Worm (Caenorhabditis elegans) whole organism, L4 larva: Measurements from ENCODE around the gene fbxa-155.
A peak's percentile ranks its signal among the peaks of the same experiment; 100 is the strongest.

Experiments used
- F10B5.3 ChIP-seq: sonication (generic microtip); optimal IDR thresholded peaks from 2 replicates; lab custom pipeline; 2016; ENCODE audit warnings: mild to moderate bottlenecking, missing genetic modification characterization, missing compliant biosample characterization
- T20F7.1 ChIP-seq: fragments of 200-800 bp; sonication (Bioruptor generic); optimal IDR thresholded peaks from 2 replicates; lab custom pipeline; 2018; ENCODE audit warnings: mild to moderate bottlenecking, missing genetic modification characterization, missing compliant biosample characterization
- ZK337.2 ChIP-seq: fragments of 200-800 bp; sonication (Bioruptor generic); IDR thresholded peaks from 2 replicates; pipeline ENCODE4 v1.3.6; 2022; ENCODE audit warnings: missing genetic modification reagents, missing genetic modification characterization, missing compliant biosample characterization
- aha-1 ChIP-seq: fragments of 150-350 bp; peaks from one replicate; lab custom pipeline; 2014; ENCODE audit warnings: missing biosample characterization, missing genetic modification characterization
- ama-1 ChIP-seq: fragments of 150-350 bp; optimal IDR thresholded peaks from 2 replicates; lab custom pipeline; 2014; ENCODE audit warnings: inconsistent platforms, mixed read lengths
- ceh-82 ChIP-seq: sonication (generic microtip); optimal IDR thresholded peaks from 2 replicates; lab custom pipeline; 2017; ENCODE audit warnings: missing biosample characterization, missing genetic modification characterization
- cey-2 ChIP-seq: sonication (generic microtip); optimal IDR thresholded peaks from 3 replicates; lab custom pipeline; 2017; ENCODE audit warnings: missing genetic modification characterization, mild to moderate bottlenecking, missing compliant biosample characterization, antibody characterized with exemption, borderline replicate concordance; ENCODE audit not compliant: insufficient read depth
- daf-19 ChIP-seq: fragments of 200-800 bp; sonication (Bioruptor generic); conservative IDR thresholded peaks from 2 replicates; pipeline ENCODE4 v1.3.6; 2022; ENCODE audit warnings: missing genetic modification characterization, missing compliant biosample characterization
- dmd-8 ChIP-seq: fragments of 200-800 bp; sonication (Bioruptor generic); IDR thresholded peaks from 2 replicates; pipeline ENCODE4 v1.3.6; 2022; ENCODE audit warnings: missing genetic modification characterization, missing compliant biosample characterization
- dpl-1 ChIP-seq: fragments of 150-350 bp; optimal IDR thresholded peaks from 2 replicates; lab custom pipeline; 2014; ENCODE audit warnings: missing biosample characterization, missing genetic modification reagents, missing genetic modification characterization
- fkh-10 ChIP-seq: fragments of 150-350 bp; optimal IDR thresholded peaks from 2 replicates; lab custom pipeline; 2014; ENCODE audit warnings: missing biosample characterization, missing genetic modification reagents, missing genetic modification characterization
- gei-8 ChIP-seq: fragments of 200-800 bp; sonication (Bioruptor generic); optimal IDR thresholded peaks from 2 replicates; lab custom pipeline; 2018; ENCODE audit warnings: mild to moderate bottlenecking, missing genetic modification characterization, missing compliant biosample characterization
- hlh-30 ChIP-seq: sonication (generic microtip); optimal IDR thresholded peaks from 2 replicates; lab custom pipeline; 2017; ENCODE audit warnings: antibody characterized with exemption, mild to moderate bottlenecking, missing genetic modification characterization, missing compliant biosample characterization; ENCODE audit not compliant: insufficient read depth
- hmg-1.1 ChIP-seq: fragments of 200-800 bp; sonication (Bioruptor generic); IDR thresholded peaks from 2 replicates; pipeline ENCODE4 v1.3.6; 2022; ENCODE audit warnings: missing genetic modification reagents, missing genetic modification characterization, missing compliant biosample characterization
- jun-1 ChIP-seq: fragments of 150-350 bp; optimal IDR thresholded peaks from 2 replicates; lab custom pipeline; 2014; ENCODE audit warnings: missing biosample characterization, missing genetic modification reagents, missing genetic modification characterization
- lin-13 ChIP-seq: fragments of 150-350 bp; optimal IDR thresholded peaks from 2 replicates; lab custom pipeline; 2014; ENCODE audit warnings: missing biosample characterization, missing genetic modification reagents, missing genetic modification characterization
- lin-15B ChIP-seq: fragments of 150-350 bp; sonication (generic microtip); optimal IDR thresholded peaks from 3 replicates; lab custom pipeline; 2014; ENCODE audit warnings: missing biosample characterization, missing genetic modification characterization
- lin-39 ChIP-seq: fragments of 150-350 bp; optimal IDR thresholded peaks from 2 replicates; lab custom pipeline; 2014; ENCODE audit warnings: missing biosample characterization, missing genetic modification reagents, missing genetic modification characterization
- mdl-1 ChIP-seq, 2 experiments: fragments of 150-350 bp in 1 of 2; sonication (generic microtip) in 1 of 2; optimal IDR thresholded peaks; 2 replicates each; lab custom pipeline; 2014 to 2017; ENCODE audit warnings: missing biosample characterization in 2 of 2, missing genetic modification characterization in 2 of 2
- mxl-3 ChIP-seq: fragments of 200-800 bp; sonication (Bioruptor generic); optimal IDR thresholded peaks from 2 replicates; lab custom pipeline; 2018; ENCODE audit warnings: mild to moderate bottlenecking, missing genetic modification characterization, missing compliant biosample characterization
- nhr-102 ChIP-seq: sonication (generic microtip); optimal IDR thresholded peaks from 2 replicates; lab custom pipeline; 2016; ENCODE audit warnings: mild to moderate bottlenecking, missing genetic modification characterization, moderate library complexity, missing compliant biosample characterization
- nhr-237 ChIP-seq: sonication (generic microtip); optimal IDR thresholded peaks from 2 replicates; lab custom pipeline; 2017; ENCODE audit warnings: missing biosample characterization, missing genetic modification characterization
- nhr-25 ChIP-seq: sonication (generic microtip); optimal IDR thresholded peaks from 2 replicates; lab custom pipeline; 2017; ENCODE audit warnings: missing genetic modification characterization, mild to moderate bottlenecking, missing compliant biosample characterization, antibody characterized with exemption, moderate library complexity, borderline replicate concordance; ENCODE audit not compliant: insufficient read depth
- nhr-41 ChIP-seq: fragments of 200-800 bp; sonication (Bioruptor generic); IDR thresholded peaks from 2 replicates; pipeline ENCODE4 v1.3.6; 2022; ENCODE audit warnings: missing genetic modification reagents, missing genetic modification characterization, missing compliant biosample characterization
- pha-4 ChIP-seq, 2 experiments: fragments of 150-350 bp in 1 of 2; fragments of 200-800 bp in 1 of 2; sonication (Bioruptor generic) in 1 of 2; IDR thresholded peaks in 1 of 2; optimal IDR thresholded peaks in 1 of 2; 2 replicates each; pipeline versions ENCODE4 v1.3.6 to Lab custom; 2014 to 2022; ENCODE audit warnings: missing genetic modification characterization in 2 of 2, missing genetic modification reagents in 2 of 2, missing biosample characterization in 1 of 2, missing compliant biosample characterization in 1 of 2
- php-3 ChIP-seq: fragments of 200-800 bp; sonication (Bioruptor generic); IDR thresholded peaks from 2 replicates; pipeline ENCODE4 v1.3.6; 2022; ENCODE audit warnings: missing genetic modification reagents, missing genetic modification characterization, missing compliant biosample characterization
- pqm-1 ChIP-seq: sonication (generic microtip); optimal IDR thresholded peaks from 2 replicates; lab custom pipeline; 2017; ENCODE audit warnings: missing biosample characterization, missing genetic modification characterization
- rbr-2 ChIP-seq: sonication (generic microtip); optimal IDR thresholded peaks from 2 replicates; lab custom pipeline; 2016; ENCODE audit warnings: missing genotype, missing genetic modification characterization, missing compliant biosample characterization
- skn-1 ChIP-seq: fragments of 150-350 bp; optimal IDR thresholded peaks from 2 replicates; lab custom pipeline; 2014; ENCODE audit warnings: missing biosample characterization, missing genetic modification characterization
- spr-3 ChIP-seq: fragments of 200-800 bp; sonication (Bioruptor generic); optimal IDR thresholded peaks from 2 replicates; lab custom pipeline; 2018; ENCODE audit warnings: mild to moderate bottlenecking, missing genetic modification characterization, missing compliant biosample characterization
- tag-97 ChIP-seq: fragments of 200-800 bp; sonication (Bioruptor generic); IDR thresholded peaks from 2 replicates; pipeline ENCODE4 v1.3.6; 2022; ENCODE audit warnings: missing genetic modification characterization, missing compliant biosample characterization
- tra-1 ChIP-seq: fragments of 200-800 bp; sonication (Bioruptor generic); IDR thresholded peaks from 2 replicates; pipeline ENCODE4 v1.3.6; 2022; ENCODE audit warnings: missing genetic modification reagents, missing genetic modification characterization, missing compliant biosample characterization
- unc-62 ChIP-seq, 3 experiments: fragments of 150-350 bp in 1 of 3; sonication (generic microtip); optimal IDR thresholded peaks in 2 of 3; peaks in 1 of 3; 1 replicate in 1 of 3; 2 replicates in 2 of 3; lab custom pipeline; 2014 to 2017; ENCODE audit warnings: missing biosample characterization in 3 of 3, missing genetic modification characterization in 3 of 3, missing genetic modification reagents in 3 of 3, missing genotype in 1 of 3
- zfp-2 ChIP-seq: sonication (generic microtip); optimal IDR thresholded peaks from 2 replicates; lab custom pipeline; 2016; ENCODE audit warnings: mild to moderate bottlenecking, missing genetic modification characterization, missing compliant biosample characterization
- zip-11 ChIP-seq: fragments of 200-800 bp; sonication (Bioruptor generic); IDR thresholded peaks from 2 replicates; pipeline ENCODE4 v1.3.6; 2022; ENCODE audit warnings: missing genetic modification characterization, missing compliant biosample characterization

Gene fbxa-155

ce11 chrIII:10016413-10017051 lies 6.5 kb upstream of the fbxa-155 start, which contains the start of gene rgs-1 (continued):
- TF ChIP-seq jun-1 (tag; lab: Kevin White, UChicago), result no peak
- TF ChIP-seq nhr-102 (tag; lab: Kevin White, UChicago), result no peak
- no peak for TF ChIP-seq pqm-1
- TF ChIP-seq T20F7.1, result no peak
- TF ChIP-seq lin-13 (GFP tag; lab: Kevin White, UChicago), result no peak
- no peak for TF ChIP-seq nhr-41
- peak; percentile 64 for TF ChIP-seq hmg-1.1 (GFP tag; lab: Robert Waterston, UW)
- no peak for TF ChIP-seq php-3 (GFP tag; lab: Robert Waterston, UW)
- no peak for TF ChIP-seq dmd-8 (GFP tag; lab: Robert Waterston, UW)
- TF ChIP-seq rbr-2 (tag; lab: Kevin White, UChicago), result peak; percentile 56
- no peak for TF ChIP-seq daf-19
- TF ChIP-seq mxl-3, result no peak
- TF ChIP-seq lin-39, result no peak
- no peak for TF ChIP-seq skn-1 (tag; lab: Kevin White, UChicago)
- peak; percentile 37 for TF ChIP-seq fkh-10
- TF ChIP-seq gei-8 (GFP tag; lab: Kevin White, UChicago), result no peak
- peak; percentile 32 for TF ChIP-seq aha-1
- TF ChIP-seq ceh-82 (tag; lab: Kevin White, UChicago), result no peak
- no peak for TF ChIP-seq nhr-237 (tag; lab: Kevin White, UChicago)
- no peak for TF ChIP-seq nhr-25 (tag; lab: Kevin White, UChicago)

- TF ChIP-seq spr-3 (GFP tag; lab: Kevin White, UChicago) (no peak), ama-1 (no peak), zfp-2 (no peak), mdl-1 (tag; optimal IDR thresholded peaks at IDR 0.05; lab: Kevin White, UChicago) (no peak), jun-1 (tag; lab: Kevin White, UChicago) (no peak), F10B5.3 (no peak), zip-11 (GFP tag; lab: Robert Waterston, UW) (no peak), aha-1 (no peak), ZK337.2 (GFP tag; lab: Robert Waterston, UW) (no peak), tag-97 (no peak), tra-1 (no peak), pha-4 (GFP tag; IDR thresholded peaks at IDR 0.05; lab: Robert Waterston, UW) (no peak), pha-4 (tag; optimal IDR thresholded peaks at IDR 0.05; lab: Kevin White, UChicago) (no peak), lin-15B (tag; lab: Kevin White, UChicago) (no peak), dpl-1 (no peak), ceh-82 (tag; lab: Kevin White, UChicago) (no peak)
These were observed 2.1 kb upstream of the fbxa-155 start, which contains the start of gene C05B5.16 for ce11 chrIII:10012136-10012535. TSS of gene C05B5.16 (plus strand) at chrIII:10012436.

- TF ChIP-seq unc-62 (GFP tag; optimal IDR thresholded peaks at IDR 0.05 in 1 of 2; lab: Kevin White, UChicago) (peak in 1 of 2 experiments; percentile 79), unc-62 (tag; optimal IDR thresholded peaks at IDR 0.05; lab: Kevin White, UChicago) (no peak), hlh-30 (tag; lab: Kevin White, UChicago) (peak; percentile 14), cey-2 (tag; lab: Kevin White, UChicago) (peak; percentile 50), aha-1 (peak; percentile 60), nhr-237 (tag; lab: Kevin White, UChicago) (no peak)
These were observed 3.2 kb downstream of the fbxa-155 start, which contains the start of gene C05B5.8 for ce11 chrIII:10006734-10007348. TSS of gene C05B5.8 (minus strand) at chrIII:10006784.
